Worm (Caenorhabditis elegans) whole organism, early embryonic: ENCODE measurements around the gene K10C8.4.

Source experiments
- aly-1 ChIP-seq: sonication (generic microtip); optimal IDR thresholded peaks from 2 replicates; lab custom pipeline; 2016; ENCODE audit warnings: missing genetic modification characterization, missing compliant biosample characterization
- hnd-1 ChIP-seq: sonication (generic microtip); optimal IDR thresholded peaks from 2 replicates; lab custom pipeline; 2016; ENCODE audit warnings: missing genetic modification characterization, missing compliant biosample characterization

ce11 chrV:12696790-12697189, 722 bp downstream of the K10C8.4 start:
- TF ChIP-seq hnd-1 (tag; lab: Kevin White, UChicago) = no peak
- TF ChIP-seq aly-1 = no peak
